Fruit fly (Drosophila melanogaster) whole organism, adult: ENCODE data around the gene CG7512.

Source experiments
- CG14711 ChIP-seq: fragments of 200-800 bp; sonication (Bioruptor generic); optimal IDR thresholded peaks from 2 replicates; lab custom pipeline; 2018; ENCODE audit warnings: missing biosample characterization, mild to moderate bottlenecking, missing genetic modification characterization, moderate library complexity
- CG33017 ChIP-seq: fragments of 200-800 bp; sonication (Bioruptor generic); optimal IDR thresholded peaks from 2 replicates; lab custom pipeline; 2018; ENCODE audit warnings: missing biosample characterization, mild to moderate bottlenecking, missing genetic modification characterization, moderate library complexity
- CG5204 ChIP-seq: fragments of 200-800 bp; sonication (Bioruptor generic); optimal IDR thresholded peaks from 2 replicates; lab custom pipeline; 2016; ENCODE audit warnings: missing biosample characterization, missing genetic modification characterization
- CG7045 ChIP-seq: fragments of 200-800 bp; sonication (Bioruptor generic); optimal IDR thresholded peaks from 2 replicates; lab custom pipeline; 2017; ENCODE audit warnings: missing biosample characterization, mild to moderate bottlenecking, missing genetic modification characterization
- Hr96 ChIP-seq: fragments of 200-800 bp; sonication (Bioruptor generic); optimal IDR thresholded peaks from 2 replicates; lab custom pipeline; 2016; ENCODE audit warnings: missing biosample characterization, missing genetic modification characterization
- bab1 ChIP-seq: fragments of 200-800 bp; sonication (Bioruptor generic); optimal IDR thresholded peaks from 3 replicates; lab custom pipeline; 2019; ENCODE audit warnings: missing biosample characterization, mild to moderate bottlenecking, missing genetic modification characterization, moderate library complexity
- cnc ChIP-seq, 2 experiments: fragments of >200 bp; optimal IDR thresholded peaks; 2 replicates each; lab custom pipeline; 2017
- kay ChIP-seq: fragments of 200-800 bp; sonication (Bioruptor generic); peaks from one replicate; lab custom pipeline; 2016; ENCODE audit warnings: missing biosample characterization, missing genetic modification characterization, borderline replicate concordance
- pad ChIP-seq: fragments of 200-800 bp; sonication (Bioruptor generic); optimal IDR thresholded peaks from 3 replicates; lab custom pipeline; 2017; ENCODE audit warnings: missing biosample characterization, missing genetic modification characterization, mild to moderate bottlenecking, moderate library complexity, missing genetic modification reagents
- tj ChIP-seq: fragments of 200-800 bp; sonication (Bioruptor generic); optimal IDR thresholded peaks from 3 replicates; lab custom pipeline; 2017; ENCODE audit warnings: missing biosample characterization, mild to moderate bottlenecking, missing genetic modification characterization, moderate library complexity
- toe ChIP-seq: fragments of 200-800 bp; sonication (Bioruptor generic); optimal IDR thresholded peaks from 2 replicates; lab custom pipeline; 2016; ENCODE audit warnings: missing biosample characterization, missing genetic modification characterization

- TF ChIP-seq cnc (optimal IDR thresholded peaks at IDR 0.05; lab: Kevin White, UChicago) (no peak), CG7045 (no peak), tj (GFP tag; lab: Kevin White, UChicago) (peak; percentile 57), CG14711 (tag; lab: Kevin White, UChicago) (no peak), kay (GFP tag; lab: Kevin White, UChicago) (no peak), Hr96 (GFP tag; lab: Kevin White, UChicago) (no peak), bab1 (GFP tag; lab: Kevin White, UChicago) (peak; percentile 41), CG5204 (GFP tag; lab: Kevin White, UChicago) (no peak), pad (GFP tag; lab: Kevin White, UChicago) (peak; percentile 84), CG33017 (tag; lab: Kevin White, UChicago) (no peak), toe (GFP tag; lab: Kevin White, UChicago) (no peak)
These were observed 20.3 kb upstream of the CG7512 start for dm6 chr3L:11493090-11493807.
